Worm (Caenorhabditis elegans) whole organism, L2 larva: ENCODE measurements around the gene cyp-35A1.

ENCODE experiments used
- C34F6.9 ChIP-seq: fragments of 150-350 bp; optimal IDR thresholded peaks from 2 replicates; lab custom pipeline; 2014; ENCODE audit warnings: missing biosample characterization, missing genetic modification characterization
- F13H6.1 ChIP-seq: sonication (generic microtip); optimal IDR thresholded peaks from 2 replicates; lab custom pipeline; 2016; ENCODE audit warnings: missing genetic modification characterization, missing compliant biosample characterization
- R02D3.7 ChIP-seq: fragments of 150-350 bp; optimal IDR thresholded peaks from 2 replicates; lab custom pipeline; 2014; ENCODE audit warnings: missing biosample characterization, missing genetic modification characterization
- Y55F3AM.14 ChIP-seq: fragments of 200-800 bp; sonication (Bioruptor generic); optimal IDR thresholded peaks from 2 replicates; lab custom pipeline; 2018; ENCODE audit warnings: mild to moderate bottlenecking, missing genetic modification characterization, missing compliant biosample characterization
- ZK546.5 ChIP-seq: sonication (generic microtip); optimal IDR thresholded peaks from 2 replicates; lab custom pipeline; 2017; ENCODE audit warnings: missing biosample characterization, missing genetic modification characterization
- alr-1 ChIP-seq: fragments of 150-350 bp; optimal IDR thresholded peaks from 2 replicates; lab custom pipeline; 2014; ENCODE audit warnings: missing biosample characterization, missing genetic modification characterization
- aly-2 ChIP-seq: fragments of 150-350 bp; optimal IDR thresholded peaks from 2 replicates; lab custom pipeline; 2014; ENCODE audit warnings: missing biosample characterization, missing genetic modification characterization
- ama-1 ChIP-seq: fragments of 150-350 bp; optimal IDR thresholded peaks from 2 replicates; lab custom pipeline; 2018; ENCODE audit warnings: inconsistent platforms
- blmp-1 ChIP-seq: sonication (generic microtip); optimal IDR thresholded peaks from 2 replicates; lab custom pipeline; 2017; ENCODE audit warnings: missing genetic modification characterization, mild to moderate bottlenecking, missing compliant biosample characterization, antibody characterized with exemption, moderate library complexity; ENCODE audit not compliant: insufficient read depth
- ceh-16 ChIP-seq: fragments of 150-350 bp; optimal IDR thresholded peaks from 2 replicates; lab custom pipeline; 2014; ENCODE audit warnings: missing biosample characterization, missing genetic modification characterization
- ceh-82 ChIP-seq: fragments of 150-350 bp; optimal IDR thresholded peaks from 2 replicates; lab custom pipeline; 2014; ENCODE audit warnings: missing biosample characterization, missing genetic modification characterization
- crh-2 ChIP-seq: sonication (generic microtip); optimal IDR thresholded peaks from 2 replicates; lab custom pipeline; 2017; ENCODE audit warnings: missing biosample characterization, missing genetic modification characterization
- dmd-4 ChIP-seq: sonication (generic microtip); optimal IDR thresholded peaks from 2 replicates; lab custom pipeline; 2017; ENCODE audit warnings: missing biosample characterization, missing genetic modification characterization
- elt-1 ChIP-seq: fragments of 150-350 bp; optimal IDR thresholded peaks from 2 replicates; lab custom pipeline; 2014; ENCODE audit warnings: missing biosample characterization, missing genetic modification characterization
- elt-3 ChIP-seq: sonication (generic microtip); optimal IDR thresholded peaks from 2 replicates; lab custom pipeline; 2017; ENCODE audit warnings: missing biosample characterization, missing genetic modification characterization
- gmeb-1 ChIP-seq: fragments of 150-350 bp; optimal IDR thresholded peaks from 2 replicates; lab custom pipeline; 2014; ENCODE audit warnings: missing biosample characterization, missing genetic modification characterization
- lin-13 ChIP-seq: fragments of 150-350 bp; optimal IDR thresholded peaks from 2 replicates; lab custom pipeline; 2014; ENCODE audit warnings: missing biosample characterization, missing genetic modification reagents, missing genetic modification characterization
- lin-39 ChIP-seq: fragments of 150-350 bp; optimal IDR thresholded peaks from 2 replicates; lab custom pipeline; 2014; ENCODE audit warnings: missing biosample characterization, missing genetic modification reagents, missing genetic modification characterization
- lsy-2 ChIP-seq, 2 experiments: fragments of 150-350 bp in 1 of 2; sonication (generic microtip) in 1 of 2; optimal IDR thresholded peaks; 2 replicates each; lab custom pipeline; 2014 to 2017; ENCODE audit warnings: missing biosample characterization in 2 of 2, missing genetic modification characterization in 2 of 2
- mbf-1 ChIP-seq: sonication (generic microtip); optimal IDR thresholded peaks from 2 replicates; lab custom pipeline; 2017; ENCODE audit warnings: missing biosample characterization, missing genetic modification characterization
- mdl-1 ChIP-seq, 2 experiments: fragments of 150-350 bp in 1 of 2; sonication (generic microtip) in 1 of 2; optimal IDR thresholded peaks; 2 replicates each; lab custom pipeline; 2017; ENCODE audit warnings: missing biosample characterization in 2 of 2, missing genetic modification characterization in 2 of 2
- nhr-11 ChIP-seq: fragments of 150-350 bp; optimal IDR thresholded peaks from 2 replicates; lab custom pipeline; 2014; ENCODE audit warnings: missing biosample characterization, missing genetic modification characterization
- nhr-12 ChIP-seq: fragments of 150-350 bp; optimal IDR thresholded peaks from 2 replicates; lab custom pipeline; 2014; ENCODE audit warnings: missing biosample characterization, missing genetic modification characterization
- nhr-129 ChIP-seq: fragments of 150-350 bp; optimal IDR thresholded peaks from 2 replicates; lab custom pipeline; 2014; ENCODE audit warnings: missing biosample characterization, missing genetic modification characterization
- nhr-21 ChIP-seq: fragments of 150-350 bp; optimal IDR thresholded peaks from 2 replicates; lab custom pipeline; 2014; ENCODE audit warnings: missing biosample characterization, missing genetic modification characterization
- nhr-25 ChIP-seq: fragments of 150-350 bp; sonication (generic microtip); optimal IDR thresholded peaks from 3 replicates; lab custom pipeline; 2014; ENCODE audit warnings: missing biosample characterization, missing genetic modification characterization
- peb-1 ChIP-seq: fragments of 150-350 bp; optimal IDR thresholded peaks from 2 replicates; lab custom pipeline; 2014; ENCODE audit warnings: missing biosample characterization, missing genetic modification characterization
- sem-4 ChIP-seq: fragments of 150-350 bp; optimal IDR thresholded peaks from 2 replicates; lab custom pipeline; 2014; ENCODE audit warnings: missing biosample characterization, missing genetic modification reagents, missing genetic modification characterization
- skn-1 ChIP-seq: sonication (generic microtip); optimal IDR thresholded peaks from 2 replicates; lab custom pipeline; 2017; ENCODE audit warnings: missing biosample characterization, missing genetic modification characterization
- unc-39 ChIP-seq: fragments of 150-350 bp; optimal IDR thresholded peaks from 2 replicates; lab custom pipeline; 2014; ENCODE audit warnings: missing biosample characterization, missing genetic modification characterization
- unc-55 ChIP-seq: fragments of 150-350 bp; sonication (generic microtip); optimal IDR thresholded peaks from 3 replicates; lab custom pipeline; 2014; ENCODE audit warnings: missing biosample characterization, missing genetic modification reagents, missing genetic modification characterization
- unc-62 ChIP-seq: fragments of 150-350 bp; optimal IDR thresholded peaks from 2 replicates; lab custom pipeline; 2014; ENCODE audit warnings: missing biosample characterization, missing genetic modification reagents, missing genetic modification characterization
- zag-1 ChIP-seq: fragments of 150-350 bp; optimal IDR thresholded peaks from 2 replicates; lab custom pipeline; 2014; ENCODE audit warnings: missing biosample characterization, missing genetic modification characterization
- ztf-1 ChIP-seq: fragments of 200-800 bp; sonication (Bioruptor generic); conservative IDR thresholded peaks from 2 replicates; pipeline ENCODE4 v1.3.6; 2022; ENCODE audit warnings: missing genetic modification characterization, missing compliant biosample characterization
- ztf-11 ChIP-seq: sonication (generic microtip); optimal IDR thresholded peaks from 2 replicates; lab custom pipeline; 2017; ENCODE audit warnings: missing biosample characterization, missing genetic modification characterization
- ztf-4 ChIP-seq: fragments of 150-350 bp; optimal IDR thresholded peaks from 2 replicates; lab custom pipeline; 2014; ENCODE audit warnings: missing biosample characterization, missing genetic modification characterization

cyp-35A1 gene

ce11 chrV:7400588-7400987 lies 39.0 kb upstream of the cyp-35A1 start, which contains the start of gene srx-60:
Gene srx-60 (plus strand): TSS chrV:7400888.
- TF ChIP-seq dmd-4 (no peak), nhr-21 (no peak), lin-13 (GFP tag; lab: Kevin White, UChicago) (no peak), nhr-12 (no peak), ceh-16 (tag; lab: Kevin White, UChicago) (no peak), crh-2 (tag; lab: Kevin White, UChicago) (no peak), nhr-25 (no peak), ztf-1 (GFP tag; lab: Robert Waterston, UW) (no peak), Y55F3AM.14 (GFP tag; lab: Kevin White, UChicago) (no peak), mdl-1 (tag; optimal IDR thresholded peaks at IDR 0.05; lab: Kevin White, UChicago) (no peak), elt-3 (tag; lab: Kevin White, UChicago) (no peak), alr-1 (tag; lab: Kevin White, UChicago) (no peak), aly-2 (no peak), zag-1 (tag; lab: Kevin White, UChicago) (no peak), ZK546.5 (tag; lab: Kevin White, UChicago) (no peak), ama-1 (lab: Kevin White, UChicago) (no peak), ceh-82 (tag; lab: Kevin White, UChicago) (no peak), ztf-11 (tag; lab: Kevin White, UChicago) (no peak), skn-1 (tag; lab: Kevin White, UChicago) (no peak)
- TF ChIP-seq, all 48 proteins: peak for 0

- TF ChIP-seq gmeb-1 (no peak), crh-2 (tag; lab: Kevin White, UChicago) (no peak), sem-4 (no peak), unc-62 (GFP tag; lab: Kevin White, UChicago) (no peak), ztf-4 (no peak), mbf-1 (no peak), R02D3.7 (tag; lab: Kevin White, UChicago) (no peak), ztf-11 (tag; lab: Kevin White, UChicago) (no peak), blmp-1 (tag; lab: Kevin White, UChicago) (no peak), Y55F3AM.14 (GFP tag; lab: Kevin White, UChicago) (no peak), zag-1 (tag; lab: Kevin White, UChicago) (no peak), F13H6.1 (tag; lab: Kevin White, UChicago) (no peak), lsy-2 (tag; optimal IDR thresholded peaks at IDR 0.05; lab: Kevin White, UChicago) (no peak), dmd-4 (no peak), nhr-11 (tag; lab: Kevin White, UChicago) (no peak), elt-1 (tag; lab: Kevin White, UChicago) (no peak), peb-1 (tag; lab: Kevin White, UChicago) (no peak), elt-3 (tag; lab: Kevin White, UChicago) (no peak), unc-55 (no peak)
Observed at ce11 chrV:7400095-7400494, 38.5 kb upstream of the cyp-35A1 start, which contains the start of gene cnc-9. Gene cnc-9 (minus strand): TSS chrV:7400195.

- TF ChIP-seq skn-1 (tag; lab: Kevin White, UChicago) (no peak), C34F6.9 (tag; lab: Kevin White, UChicago) (no peak)
Observed at ce11 chrV:7399202-7399601, 37.6 kb upstream of the cyp-35A1 start, which contains the start of gene gst-41. Gene gst-41 (minus strand): TSS chrV:7399302.

ce11 chrV:7395359-7395758 lies 33.8 kb upstream of the cyp-35A1 start, which contains the start of gene srx-9:
Gene srx-9 (minus strand): TSS chrV:7395459.
- TF ChIP-seq F13H6.1 (tag; lab: Kevin White, UChicago): no peak
- TF ChIP-seq unc-39 (tag; lab: Kevin White, UChicago): no peak
- no peak for TF ChIP-seq lin-13 (GFP tag; lab: Kevin White, UChicago)
- TF ChIP-seq nhr-129 (tag; lab: Kevin White, UChicago): no peak
- no peak for TF ChIP-seq peb-1 (tag; lab: Kevin White, UChicago)
- no peak for TF ChIP-seq ceh-16 (tag; lab: Kevin White, UChicago)
- no peak for TF ChIP-seq ztf-1 (GFP tag; lab: Robert Waterston, UW)
- TF ChIP-seq ztf-11 (tag; lab: Kevin White, UChicago): no peak
- no peak for TF ChIP-seq lin-39 (tag; lab: Kevin White, UChicago)
- TF ChIP-seq unc-62 (GFP tag; lab: Kevin White, UChicago): no peak
